Fruit fly (Drosophila melanogaster) whole organism, embryonic: ENCODE measurements around the gene dlp.

Source experiments
- ATbp ChIP-seq: fragments of 200-800 bp; sonication (Bioruptor generic); optimal IDR thresholded peaks from 2 replicates; lab custom pipeline; 2017; ENCODE audit warnings: missing biosample characterization, mild to moderate bottlenecking, missing genetic modification characterization, missing genetic modification reagents
- Atf3 ChIP-seq: fragments of 200-800 bp; sonication (Bioruptor generic); optimal IDR thresholded peaks from 3 replicates; lab custom pipeline; 2016; ENCODE audit warnings: missing biosample characterization, missing genetic modification characterization
- Blimp-1 ChIP-seq: fragments of 200-800 bp; sonication (Bioruptor generic); optimal IDR thresholded peaks from 3 replicates; lab custom pipeline; 2018; ENCODE audit warnings: missing biosample characterization, missing genetic modification characterization, mild to moderate bottlenecking, moderate library complexity, missing genetic modification reagents
- CG10274 ChIP-seq: fragments of 200-800 bp; sonication (Bioruptor generic); optimal IDR thresholded peaks from 3 replicates; lab custom pipeline; 2017; ENCODE audit warnings: missing biosample characterization, mild to moderate bottlenecking, missing genetic modification characterization
- CG10462 ChIP-seq: fragments of 200-800 bp; sonication (Bioruptor generic); optimal IDR thresholded peaks from 2 replicates; lab custom pipeline; 2016; ENCODE audit warnings: missing biosample characterization, missing genetic modification characterization
- CG12071 ChIP-seq: fragments of 200-800 bp; sonication (Bioruptor generic); optimal IDR thresholded peaks from 3 replicates; lab custom pipeline; 2018; ENCODE audit warnings: missing biosample characterization, mild to moderate bottlenecking, missing genetic modification characterization
- CG12942 ChIP-seq: fragments of 200-800 bp; sonication (Bioruptor generic); optimal IDR thresholded peaks from 3 replicates; lab custom pipeline; 2016; ENCODE audit warnings: missing biosample characterization, missing genetic modification characterization
- CG13296 ChIP-seq: fragments of 200-800 bp; sonication (Bioruptor generic); optimal IDR thresholded peaks from 3 replicates; lab custom pipeline; 2018; ENCODE audit warnings: missing biosample characterization, mild to moderate bottlenecking, missing genetic modification characterization
- CG13424 ChIP-seq: fragments of 200-800 bp; sonication (Bioruptor generic); optimal IDR thresholded peaks from 2 replicates; lab custom pipeline; 2019; ENCODE audit warnings: missing biosample characterization, mild to moderate bottlenecking, missing genetic modification characterization, moderate library complexity
- CG14014 ChIP-seq: fragments of 200-800 bp; sonication (Bioruptor generic); IDR thresholded peaks from 2 replicates; pipeline ENCODE4 v1.3.6; 2022; ENCODE audit warnings: missing biosample characterization, missing genetic modification characterization
- CG1602 ChIP-seq: fragments of 200-800 bp; sonication (Bioruptor generic); optimal IDR thresholded peaks from 3 replicates; lab custom pipeline; 2016; ENCODE audit warnings: missing biosample characterization, missing genetic modification characterization
- CG17829 ChIP-seq: fragments of 200-800 bp; optimal IDR thresholded peaks from 2 replicates; lab custom pipeline; 2019; ENCODE audit warnings: missing biosample characterization, mild to moderate bottlenecking, missing genetic modification characterization, moderate library complexity
- CG1792 ChIP-seq: fragments of 200-800 bp; sonication (Bioruptor generic); optimal IDR thresholded peaks from 2 replicates; lab custom pipeline; 2016; ENCODE audit warnings: missing biosample characterization, missing genetic modification characterization
- CG18011 ChIP-seq: fragments of 200-800 bp; sonication (Bioruptor generic); optimal IDR thresholded peaks from 2 replicates; lab custom pipeline; 2017; ENCODE audit warnings: missing biosample characterization, missing genetic modification characterization, mild to moderate bottlenecking, moderate library complexity, missing genotype
- CG18476 ChIP-seq: fragments of 200-800 bp; sonication (Bioruptor generic); optimal IDR thresholded peaks from 2 replicates; lab custom pipeline; 2016; ENCODE audit warnings: missing biosample characterization, mild to moderate bottlenecking, missing genetic modification characterization
- CG18764 ChIP-seq: fragments of 200-800 bp; sonication (Bioruptor generic); optimal IDR thresholded peaks from 3 replicates; lab custom pipeline; 2016; ENCODE audit warnings: missing biosample characterization, missing genetic modification characterization
- CG2678 ChIP-seq: fragments of 200-800 bp; sonication (Bioruptor generic); optimal IDR thresholded peaks from 3 replicates; lab custom pipeline; 2019; ENCODE audit warnings: missing biosample characterization, mild to moderate bottlenecking, missing genetic modification characterization, moderate library complexity
- CG8944 ChIP-seq: fragments of 200-800 bp; sonication (Bioruptor generic); optimal IDR thresholded peaks from 3 replicates; lab custom pipeline; 2016; ENCODE audit warnings: missing biosample characterization, missing genetic modification characterization
- Dbx ChIP-seq: fragments of 200-800 bp; sonication (Bioruptor generic); IDR thresholded peaks from 3 replicates; pipeline ENCODE4 v1.3.6; 2022; ENCODE audit warnings: missing biosample characterization, missing genetic modification characterization
- HLH3B ChIP-seq: fragments of 200-800 bp; sonication (Bioruptor generic); IDR thresholded peaks from 2 replicates; pipeline ENCODE4 v1.3.6; 2022; ENCODE audit warnings: missing biosample characterization, missing genetic modification characterization
- HLH4C ChIP-seq: fragments of 200-800 bp; sonication (Bioruptor generic); IDR thresholded peaks from 3 replicates; pipeline ENCODE4 v1.3.6; 2022; ENCODE audit warnings: missing biosample characterization, missing genetic modification characterization; ENCODE audit not compliant: partially characterized antibody
- Hey ChIP-seq: fragments of 200-800 bp; sonication (Bioruptor generic); optimal IDR thresholded peaks from 3 replicates; lab custom pipeline; 2018; ENCODE audit warnings: missing biosample characterization, mild to moderate bottlenecking, missing genetic modification characterization
- Med ChIP-seq: fragments of 200-800 bp; sonication (Bioruptor generic); peaks from one replicate; lab custom pipeline; 2016; ENCODE audit warnings: missing biosample characterization, missing genetic modification characterization, mild to moderate bottlenecking, inconsistent platforms, moderate library complexity
- Mes4 ChIP-seq: fragments of 200-800 bp; sonication (Bioruptor generic); optimal IDR thresholded peaks from 2 replicates; lab custom pipeline; 2016; ENCODE audit warnings: missing biosample characterization, missing genetic modification characterization
- NfI ChIP-seq: fragments of 200-800 bp; sonication (Bioruptor generic); optimal IDR thresholded peaks from 3 replicates; lab custom pipeline; 2018; ENCODE audit warnings: missing biosample characterization, mild to moderate bottlenecking, missing genetic modification characterization, moderate library complexity
- Rfx ChIP-seq: fragments of 200-800 bp; sonication (Bioruptor generic); IDR thresholded peaks from 2 replicates; pipeline ENCODE4 v1.3.6; 2022; ENCODE audit warnings: missing biosample characterization, missing genetic modification characterization
- Sox102F ChIP-seq: fragments of 200-800 bp; sonication (Bioruptor generic); optimal IDR thresholded peaks from 2 replicates; lab custom pipeline; 2018; ENCODE audit warnings: missing biosample characterization, mild to moderate bottlenecking, missing genetic modification characterization, moderate library complexity
- Trl ChIP-seq, 3 experiments: fragments of >200 bp in 2 of 3; fragments of 200-800 bp in 1 of 3; sonication (Bioruptor generic) in 1 of 3; optimal IDR thresholded peaks; 2 replicates in 1 of 3; 3 replicates in 2 of 3; lab custom pipeline; 2016 to 2017; ENCODE audit warnings: missing biosample characterization in 1 of 3, missing genetic modification characterization in 1 of 3
- ase ChIP-seq: fragments of 200-800 bp; sonication (Bioruptor generic); IDR thresholded peaks from 3 replicates; pipeline ENCODE4 v1.3.6; 2022; ENCODE audit warnings: missing biosample characterization, missing genetic modification characterization
- bsh ChIP-seq, 2 experiments: fragments of 200-800 bp; sonication (Bioruptor generic); optimal IDR thresholded peaks; 2 replicates each; lab custom pipeline; 2017 to 2018; ENCODE audit warnings: mild to moderate bottlenecking in 2 of 2, missing biosample characterization in 2 of 2, missing genetic modification characterization in 2 of 2, moderate library complexity in 1 of 2
- chif ChIP-seq, 2 experiments: fragments of 200-800 bp; sonication (Bioruptor generic); optimal IDR thresholded peaks; 3 replicates each; lab custom pipeline; 2016; ENCODE audit warnings: missing biosample characterization in 2 of 2, missing genetic modification characterization in 2 of 2
- crc ChIP-seq: fragments of 200-800 bp; sonication (Bioruptor generic); optimal IDR thresholded peaks from 2 replicates; lab custom pipeline; 2016; ENCODE audit warnings: missing biosample characterization, missing genetic modification characterization
- danr ChIP-seq: fragments of 200-800 bp; sonication (Bioruptor generic); IDR thresholded peaks from 2 replicates; pipeline ENCODE4 v1.3.6; 2022; ENCODE audit warnings: missing biosample characterization, missing genetic modification characterization
- exex ChIP-seq: fragments of 200-800 bp; sonication (Bioruptor generic); optimal IDR thresholded peaks from 4 replicates; lab custom pipeline; 2018; ENCODE audit warnings: missing biosample characterization, mild to moderate bottlenecking, missing genetic modification characterization, moderate library complexity
- fd96Cb ChIP-seq: fragments of 200-800 bp; sonication (Bioruptor generic); optimal IDR thresholded peaks from 2 replicates; lab custom pipeline; 2018; ENCODE audit warnings: missing biosample characterization, mild to moderate bottlenecking, missing genetic modification characterization, moderate library complexity
- grn ChIP-seq: fragments of 200-800 bp; sonication (Bioruptor generic); optimal IDR thresholded peaks from 3 replicates; lab custom pipeline; 2017; ENCODE audit warnings: missing biosample characterization, missing genetic modification characterization
- gsb-n ChIP-seq: fragments of 200-800 bp; sonication (Bioruptor generic); optimal IDR thresholded peaks from 3 replicates; lab custom pipeline; 2018; ENCODE audit warnings: missing biosample characterization, mild to moderate bottlenecking, missing genetic modification characterization
- kah ChIP-seq: fragments of 200-800 bp; sonication (Bioruptor generic); optimal IDR thresholded peaks from 2 replicates; lab custom pipeline; 2018; ENCODE audit warnings: missing biosample characterization, mild to moderate bottlenecking, missing genetic modification characterization
- lab ChIP-seq: fragments of 200-800 bp; sonication (Bioruptor generic); optimal IDR thresholded peaks from 3 replicates; lab custom pipeline; 2017; ENCODE audit warnings: missing biosample characterization, missing genetic modification characterization, mild to moderate bottlenecking, moderate library complexity, missing genetic modification reagents
- nom ChIP-seq: fragments of 200-800 bp; sonication (Bioruptor generic); optimal IDR thresholded peaks from 2 replicates; lab custom pipeline; 2017; ENCODE audit warnings: missing biosample characterization, missing genetic modification characterization, mild to moderate bottlenecking, moderate library complexity, missing genetic modification reagents
- pfk ChIP-seq: fragments of 200-800 bp; sonication (Bioruptor generic); optimal IDR thresholded peaks from 2 replicates; lab custom pipeline; 2018; ENCODE audit warnings: missing biosample characterization, mild to moderate bottlenecking, missing genetic modification characterization, moderate library complexity
- phol ChIP-seq: fragments of 200-800 bp; sonication (Bioruptor generic); optimal IDR thresholded peaks from 3 replicates; lab custom pipeline; 2018; ENCODE audit warnings: missing biosample characterization, mild to moderate bottlenecking, missing genetic modification characterization, moderate library complexity
- pros ChIP-seq: fragments of 200-800 bp; sonication (Bioruptor generic); optimal IDR thresholded peaks from 3 replicates; lab custom pipeline; 2019; ENCODE audit warnings: missing biosample characterization, mild to moderate bottlenecking, missing genetic modification characterization, moderate library complexity
- ro ChIP-seq: fragments of 200-800 bp; sonication (Bioruptor generic); IDR thresholded peaks from 2 replicates; pipeline ENCODE4 v1.3.6; 2022; ENCODE audit warnings: missing biosample characterization, missing genetic modification characterization
- run ChIP-seq: fragments of 200-800 bp; sonication (Bioruptor generic); optimal IDR thresholded peaks from 3 replicates; lab custom pipeline; 2018; ENCODE audit warnings: missing biosample characterization, mild to moderate bottlenecking, missing genetic modification characterization
- sob ChIP-seq: fragments of 200-800 bp; sonication (Bioruptor generic); IDR thresholded peaks from 2 replicates; pipeline ENCODE4 v1.3.6; 2022; ENCODE audit warnings: missing biosample characterization, missing genetic modification characterization
- ssp ChIP-seq: fragments of 200-800 bp; sonication (Bioruptor generic); IDR thresholded peaks from 2 replicates; pipeline ENCODE4 v1.3.6; 2022; ENCODE audit warnings: missing biosample characterization, missing genetic modification characterization
- sug ChIP-seq: fragments of 200-800 bp; optimal IDR thresholded peaks from 2 replicates; lab custom pipeline; 2019; ENCODE audit warnings: missing biosample characterization, mild to moderate bottlenecking, missing genetic modification characterization, moderate library complexity
- trh ChIP-seq: fragments of 200-800 bp; sonication (Bioruptor generic); optimal IDR thresholded peaks from 2 replicates; lab custom pipeline; 2016; ENCODE audit warnings: missing biosample characterization, missing genetic modification characterization
- zf30C ChIP-seq: fragments of 200-800 bp; sonication (Bioruptor generic); optimal IDR thresholded peaks from 3 replicates; lab custom pipeline; 2018; ENCODE audit warnings: missing biosample characterization, mild to moderate bottlenecking, missing genetic modification characterization

Gene dlp

dm6 chr3L:14708053-14708452 lies 75.7 kb downstream of the dlp start (continued):
- peak; percentile 22 for TF ChIP-seq CG18011 (GFP tag; lab: Kevin White, UChicago)
- TF ChIP-seq CG14014 (GFP tag; lab: Robert Waterston, UW) = peak; percentile 76; the same call in 1 of the 2 replicates
- no peak for TF ChIP-seq gsb-n (tag; lab: Kevin White, UChicago)
- TF ChIP-seq sug (tag; lab: Kevin White, UChicago) = peak; percentile 4
- peak; percentile 39 for TF ChIP-seq CG12942 (GFP tag; lab: Kevin White, UChicago)
- no peak for TF ChIP-seq fd96Cb (tag; lab: Kevin White, UChicago)
- TF ChIP-seq Rfx = peak; percentile 45; the same call in 1 of the 2 replicates
- TF ChIP-seq CG18476 = peak; percentile 41
- TF ChIP-seq NfI (GFP tag; lab: Kevin White, UChicago) = peak; percentile 40
- TF ChIP-seq lab (GFP tag; lab: Kevin White, UChicago) = peak; percentile 83
- no peak for TF ChIP-seq Atf3 (GFP tag; lab: Kevin White, UChicago)
- no peak for TF ChIP-seq zf30C (GFP tag; lab: Kevin White, UChicago)
- TF ChIP-seq pros = no peak
- peak; percentile 50 for TF ChIP-seq CG18764 (GFP tag; lab: Kevin White, UChicago)
- no peak; the same call in 1 of the 2 replicates for TF ChIP-seq sob
- peak; percentile 64 for TF ChIP-seq Blimp-1 (GFP tag; lab: Kevin White, UChicago)
- TF ChIP-seq danr = no peak
- TF ChIP-seq Dbx (GFP tag; lab: Robert Waterston, UW) = no peak
- peak in 1 of 2 experiments; percentile 64 for TF ChIP-seq chif (GFP tag; optimal IDR thresholded peaks at IDR 0.05; lab: Kevin White, UChicago)
- TF ChIP-seq trh (GFP tag; lab: Kevin White, UChicago) = peak; percentile 40
- peak; percentile 36; the same call in 1 of the 2 replicates for TF ChIP-seq HLH3B (GFP tag; lab: Robert Waterston, UW)

DNA sequence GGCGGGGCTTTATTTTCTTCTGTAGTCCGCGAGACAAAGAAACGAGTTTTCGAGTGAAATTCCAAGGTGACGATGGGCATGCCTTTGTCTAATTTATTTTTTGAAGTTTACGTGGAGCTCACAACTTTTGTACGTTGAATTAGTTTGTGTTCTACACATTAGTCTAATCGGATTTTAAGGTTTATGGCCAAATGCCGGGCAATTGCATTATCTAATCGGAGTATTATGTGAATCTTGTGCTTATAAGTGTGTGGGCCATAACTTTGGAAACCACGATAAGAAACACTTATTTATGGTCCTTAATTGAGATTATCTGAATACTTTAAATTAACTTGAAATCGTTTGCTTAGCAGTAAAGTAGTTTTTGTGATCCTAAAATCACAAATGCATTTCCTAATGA lies 80.4 kb downstream of the dlp start:
- TF ChIP-seq grn (GFP tag; lab: Kevin White, UChicago) = peak; percentile 44
- TF ChIP-seq ase (GFP tag; lab: Robert Waterston, UW) = no peak
- TF ChIP-seq nom (GFP tag; lab: Kevin White, UChicago) = no peak
- peak; percentile 3 for TF ChIP-seq CG12071 (GFP tag; lab: Kevin White, UChicago)
- no peak for TF ChIP-seq bsh (GFP tag; optimal IDR thresholded peaks at IDR 0.05; lab: Kevin White, UChicago)
- peak; percentile 53 for TF ChIP-seq Hey (tag; lab: Kevin White, UChicago)
- TF ChIP-seq CG1792 (GFP tag; lab: Kevin White, UChicago) = no peak
- no peak for TF ChIP-seq run
- TF ChIP-seq exex = peak; percentile 89
- TF ChIP-seq CG1602 (GFP tag; lab: Kevin White, UChicago) = no peak
- no peak for TF ChIP-seq ATbp
- no peak for TF ChIP-seq CG10274 (GFP tag; lab: Kevin White, UChicago)
- no peak for TF ChIP-seq ssp (GFP tag; lab: Robert Waterston, UW)
- TF ChIP-seq crc (GFP tag; lab: Kevin White, UChicago) = no peak
- peak; percentile 7 for TF ChIP-seq CG2678 (tag; lab: Kevin White, UChicago)
- no peak for TF ChIP-seq CG13424 (tag; lab: Kevin White, UChicago)
- TF ChIP-seq HLH4C = no peak
- TF ChIP-seq CG8944 (GFP tag; lab: Kevin White, UChicago) = no peak
- TF ChIP-seq pfk (GFP tag; lab: Kevin White, UChicago) = no peak
- no peak for TF ChIP-seq Med (GFP tag; lab: Kevin White, UChicago)
- TF ChIP-seq CG17829 (tag; lab: Kevin White, UChicago) = no peak
- TF ChIP-seq Mes4 = no peak
- no peak for TF ChIP-seq CG10462
- no peak for TF ChIP-seq Trl (optimal IDR thresholded peaks at IDR 0.05; lab: Kevin White, UChicago)
- TF ChIP-seq Trl (GFP tag; optimal IDR thresholded peaks at IDR 0.05; lab: Kevin White, UChicago) = no peak
- no peak for TF ChIP-seq ro (GFP tag; lab: Robert Waterston, UW)
- TF ChIP-seq phol (tag; lab: Kevin White, UChicago) = no peak
- TF ChIP-seq CG13296 (GFP tag; lab: Kevin White, UChicago) = peak; percentile 16
- TF ChIP-seq kah (GFP tag; lab: Kevin White, UChicago) = no peak
- no peak for TF ChIP-seq Sox102F (GFP tag; lab: Kevin White, UChicago)
